Worm (Caenorhabditis elegans) whole organism, L1 larva: Measurements from ENCODE around the gene F49F1.2.

ENCODE experiments used
- aha-1 ChIP-seq: fragments of 150-350 bp; optimal IDR thresholded peaks from 2 replicates; lab custom pipeline; 2014; ENCODE audit warnings: missing biosample characterization, missing genetic modification characterization
- hpl-2 ChIP-seq: fragments of 150-350 bp; optimal IDR thresholded peaks from 2 replicates; lab custom pipeline; 2014; ENCODE audit warnings: missing biosample characterization, missing genetic modification reagents, missing genetic modification characterization

DNA sequence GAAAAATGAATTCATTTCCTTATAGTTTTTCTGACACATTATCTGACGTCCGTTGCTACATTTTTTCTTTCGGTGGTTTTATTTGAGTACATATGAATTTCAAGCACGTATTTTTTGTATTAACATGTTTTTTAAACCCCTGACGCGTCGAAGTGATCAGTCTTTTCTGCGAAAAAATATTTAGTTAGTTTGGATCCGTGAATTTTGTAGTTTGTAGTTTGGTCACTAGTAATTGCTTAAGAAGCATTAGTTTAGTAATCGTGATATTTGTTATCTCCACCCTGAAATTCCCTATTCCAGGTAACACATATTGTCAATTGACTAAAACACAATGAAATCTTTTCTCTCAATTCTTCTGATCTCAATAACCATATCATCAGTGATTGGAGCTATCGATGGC is 7.0 kb upstream of the F49F1.2 start, which contains the start of gene C35B1.7:
- TF ChIP-seq hpl-2 (GFP tag; lab: Kevin White, UChicago) = no peak
- TF ChIP-seq aha-1 = no peak
